Worm (Caenorhabditis elegans) whole organism, L4 larva: Measurements from ENCODE around the gene C18E9.8.
A peak's percentile ranks its signal among the peaks of the same experiment; 100 is the strongest.

Experiments used
- D1046.2 ChIP-seq: fragments of 200-800 bp; sonication (Bioruptor generic); IDR thresholded peaks from 2 replicates; pipeline ENCODE4 v1.3.6; 2022; ENCODE audit warnings: missing genetic modification characterization, missing compliant biosample characterization
- F44E2.7 ChIP-seq: fragments of 200-800 bp; sonication (Bioruptor generic); IDR thresholded peaks from 2 replicates; pipeline ENCODE4 v2.1.2; 2022; ENCODE audit warnings: missing genetic modification characterization, missing compliant biosample characterization
- Y105C5A.15 ChIP-seq: fragments of 200-800 bp; sonication (Bioruptor generic); IDR thresholded peaks from 2 replicates; pipeline ENCODE4 v1.3.6; 2022; ENCODE audit warnings: missing genetic modification characterization, missing compliant biosample characterization
- Y48G9A.11 ChIP-seq: fragments of 200-800 bp; sonication (Bioruptor generic); IDR thresholded peaks from 2 replicates; pipeline ENCODE4 v1.3.6; 2022; ENCODE audit warnings: missing genetic modification reagents, missing genetic modification characterization, missing compliant biosample characterization
- ZK337.2 ChIP-seq: fragments of 200-800 bp; sonication (Bioruptor generic); IDR thresholded peaks from 2 replicates; pipeline ENCODE4 v1.3.6; 2022; ENCODE audit warnings: missing genetic modification reagents, missing genetic modification characterization, missing compliant biosample characterization
- aha-1 ChIP-seq: fragments of 150-350 bp; peaks from one replicate; lab custom pipeline; 2014; ENCODE audit warnings: missing biosample characterization, missing genetic modification characterization
- ama-1 ChIP-seq: fragments of 150-350 bp; optimal IDR thresholded peaks from 2 replicates; lab custom pipeline; 2014; ENCODE audit warnings: inconsistent platforms, mixed read lengths
- ceh-20 ChIP-seq: fragments of 200-800 bp; sonication (Bioruptor generic); IDR thresholded peaks from 2 replicates; pipeline ENCODE4 v1.3.6; 2022; ENCODE audit warnings: missing genetic modification reagents, missing genetic modification characterization, missing compliant biosample characterization
- ceh-44 ChIP-seq: fragments of 200-800 bp; sonication (Bioruptor generic); IDR thresholded peaks from 2 replicates; pipeline ENCODE4 v1.3.6; 2022; ENCODE audit warnings: missing genetic modification reagents, missing genetic modification characterization, missing compliant biosample characterization
- ces-1 ChIP-seq: fragments of 150-350 bp; sonication (generic microtip); optimal IDR thresholded peaks from 4 replicates; lab custom pipeline; 2014; ENCODE audit warnings: missing biosample characterization, missing genetic modification reagents, missing genetic modification characterization
- daf-16 ChIP-seq, 3 experiments: sonication (generic microtip); optimal IDR thresholded peaks; 2 replicates each; lab custom pipeline; 2016 to 2017; ENCODE audit warnings: missing genetic modification characterization in 3 of 3, missing genetic modification reagents in 3 of 3, mild to moderate bottlenecking in 2 of 3, missing compliant biosample characterization in 2 of 3, missing biosample characterization in 1 of 3, moderate library complexity in 1 of 3
- daf-8 ChIP-seq: fragments of 200-800 bp; sonication (Bioruptor generic); IDR thresholded peaks from 2 replicates; pipeline ENCODE4 v1.3.6; 2022; ENCODE audit warnings: missing genetic modification characterization, missing compliant biosample characterization
- dmd-6 ChIP-seq: fragments of 200-800 bp; sonication (Bioruptor generic); IDR thresholded peaks from 2 replicates; pipeline ENCODE4 v1.3.6; 2022; ENCODE audit warnings: missing genetic modification reagents, missing genetic modification characterization, missing compliant biosample characterization
- egl-43 ChIP-seq: fragments of 200-800 bp; sonication (Bioruptor generic); IDR thresholded peaks from 2 replicates; pipeline ENCODE4 v1.3.6; 2022; ENCODE audit warnings: missing genetic modification reagents, missing genetic modification characterization, missing compliant biosample characterization
- fkh-10 ChIP-seq: fragments of 150-350 bp; optimal IDR thresholded peaks from 2 replicates; lab custom pipeline; 2014; ENCODE audit warnings: missing biosample characterization, missing genetic modification reagents, missing genetic modification characterization
- hlh-11 ChIP-seq: fragments of 200-800 bp; sonication (Bioruptor generic); optimal IDR thresholded peaks from 2 replicates; lab custom pipeline; 2018; ENCODE audit warnings: mild to moderate bottlenecking, missing genetic modification characterization, missing compliant biosample characterization
- hlh-30 ChIP-seq: sonication (generic microtip); optimal IDR thresholded peaks from 2 replicates; lab custom pipeline; 2017; ENCODE audit warnings: antibody characterized with exemption, mild to moderate bottlenecking, missing genetic modification characterization, missing compliant biosample characterization; ENCODE audit not compliant: insufficient read depth
- jun-1 ChIP-seq: fragments of 150-350 bp; optimal IDR thresholded peaks from 2 replicates; lab custom pipeline; 2014; ENCODE audit warnings: missing biosample characterization, missing genetic modification reagents, missing genetic modification characterization
- lin-15B ChIP-seq: fragments of 150-350 bp; sonication (generic microtip); optimal IDR thresholded peaks from 3 replicates; lab custom pipeline; 2014; ENCODE audit warnings: missing biosample characterization, missing genetic modification characterization
- lin-29 ChIP-seq: fragments of 200-800 bp; sonication (Bioruptor generic); IDR thresholded peaks from 2 replicates; pipeline ENCODE4 v1.3.6; 2022; ENCODE audit warnings: missing genetic modification reagents, missing genetic modification characterization, missing compliant biosample characterization
- lin-38 ChIP-seq: fragments of 200-800 bp; sonication (Bioruptor generic); IDR thresholded peaks from 2 replicates; pipeline ENCODE4 v1.3.6; 2022; ENCODE audit warnings: missing genetic modification reagents, missing genetic modification characterization, missing compliant biosample characterization
- lsy-2 ChIP-seq, 2 experiments: fragments of 150-350 bp in 1 of 2; sonication (generic microtip) in 1 of 2; optimal IDR thresholded peaks; 2 replicates each; lab custom pipeline; 2014 to 2017; ENCODE audit warnings: missing biosample characterization in 2 of 2, missing genetic modification characterization in 2 of 2
- mep-1 ChIP-seq: fragments of 150-350 bp; sonication (generic microtip); optimal IDR thresholded peaks from 3 replicates; lab custom pipeline; 2014; ENCODE audit warnings: missing biosample characterization, missing genetic modification characterization
- mxl-2 ChIP-seq: fragments of 200-800 bp; sonication (Bioruptor generic); conservative IDR thresholded peaks from 2 replicates; pipeline ENCODE4 v1.3.6; 2022; ENCODE audit warnings: missing genetic modification reagents, missing genetic modification characterization, missing compliant biosample characterization
- nhr-10 ChIP-seq: fragments of 150-350 bp; optimal IDR thresholded peaks from 2 replicates; lab custom pipeline; 2014; ENCODE audit warnings: missing biosample characterization, missing genetic modification characterization
- nhr-11 ChIP-seq: fragments of 150-350 bp; optimal IDR thresholded peaks from 2 replicates; lab custom pipeline; 2014; ENCODE audit warnings: missing biosample characterization, missing genetic modification characterization
- nhr-28 ChIP-seq: fragments of 150-350 bp; optimal IDR thresholded peaks from 2 replicates; lab custom pipeline; 2014; ENCODE audit warnings: missing biosample characterization, missing genetic modification characterization
- nhr-6 ChIP-seq: fragments of 150-350 bp; optimal IDR thresholded peaks from 2 replicates; lab custom pipeline; 2014; ENCODE audit warnings: missing biosample characterization, missing genetic modification characterization
- nhr-76 ChIP-seq: fragments of 150-350 bp; optimal IDR thresholded peaks from 2 replicates; lab custom pipeline; 2014; ENCODE audit warnings: missing biosample characterization, missing genetic modification characterization
- nhr-77 ChIP-seq: fragments of 150-350 bp; optimal IDR thresholded peaks from 2 replicates; lab custom pipeline; 2014; ENCODE audit warnings: missing biosample characterization, missing genetic modification characterization
- rbr-2 ChIP-seq: sonication (generic microtip); optimal IDR thresholded peaks from 2 replicates; lab custom pipeline; 2016; ENCODE audit warnings: missing genotype, missing genetic modification characterization, missing compliant biosample characterization
- skn-1 ChIP-seq: fragments of 150-350 bp; optimal IDR thresholded peaks from 2 replicates; lab custom pipeline; 2014; ENCODE audit warnings: missing biosample characterization, missing genetic modification characterization
- snpc-4 ChIP-seq: fragments of 150-350 bp; optimal IDR thresholded peaks from 2 replicates; lab custom pipeline; 2014; ENCODE audit warnings: missing biosample characterization, missing genetic modification characterization
- spr-1 ChIP-seq: sonication (generic microtip); optimal IDR thresholded peaks from 2 replicates; lab custom pipeline; 2016; ENCODE audit warnings: mild to moderate bottlenecking, missing genetic modification characterization, missing compliant biosample characterization
- unc-130 ChIP-seq: sonication (generic microtip); optimal IDR thresholded peaks from 2 replicates; lab custom pipeline; 2016; ENCODE audit warnings: missing genetic modification reagents, missing genetic modification characterization, missing compliant biosample characterization
- unc-62 ChIP-seq, 3 experiments: fragments of 150-350 bp in 1 of 3; sonication (generic microtip); optimal IDR thresholded peaks in 2 of 3; peaks in 1 of 3; 1 replicate in 1 of 3; 2 replicates in 2 of 3; lab custom pipeline; 2014 to 2017; ENCODE audit warnings: missing biosample characterization in 3 of 3, missing genetic modification characterization in 3 of 3, missing genetic modification reagents in 3 of 3, missing genotype in 1 of 3
- zip-11 ChIP-seq: fragments of 200-800 bp; sonication (Bioruptor generic); IDR thresholded peaks from 2 replicates; pipeline ENCODE4 v1.3.6; 2022; ENCODE audit warnings: missing genetic modification characterization, missing compliant biosample characterization
- ztf-11 ChIP-seq: fragments of 150-350 bp; optimal IDR thresholded peaks from 2 replicates; lab custom pipeline; 2014; ENCODE audit warnings: missing biosample characterization, missing genetic modification characterization

C18E9.8 gene

DNA sequence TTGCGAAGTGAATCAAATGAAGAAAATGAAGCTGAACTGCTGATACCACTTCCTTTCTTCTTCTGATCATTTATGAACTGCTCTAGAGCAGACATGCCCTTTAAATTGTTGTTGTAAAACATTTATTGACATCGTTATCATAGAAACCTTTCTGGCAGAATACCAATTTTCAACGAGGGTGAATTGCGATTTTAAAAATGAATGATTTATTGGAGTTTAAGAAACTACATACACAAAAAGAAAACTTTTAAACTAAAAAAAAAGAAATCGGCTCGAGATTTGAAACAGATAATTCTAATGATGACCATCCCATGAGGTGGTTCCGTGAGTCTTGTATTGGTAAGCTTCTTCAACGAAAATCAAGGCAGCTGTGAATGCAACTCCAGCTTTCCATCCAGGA, 23.8 kb downstream of the C18E9.8 start, which contains the start of gene sftd-3:
Gene sftd-3, minus strand, starts transcription at position 101 of the 400 bp plus-strand sequence.
- no peak for TF ChIP-seq spr-1 (tag; lab: Kevin White, UChicago)
- TF ChIP-seq ztf-11 (tag; lab: Kevin White, UChicago): no peak
- no peak for TF ChIP-seq skn-1 (tag; lab: Kevin White, UChicago)
- no peak for TF ChIP-seq hlh-11 (tag; lab: Kevin White, UChicago)
- no peak for TF ChIP-seq nhr-10
- TF ChIP-seq Y105C5A.15 (GFP tag; lab: Robert Waterston, UW): no peak
- no peak for TF ChIP-seq zip-11
- TF ChIP-seq ces-1: no peak
- no peak for TF ChIP-seq lsy-2 (tag; optimal IDR thresholded peaks at IDR 0.05; lab: Kevin White, UChicago)

DNA sequence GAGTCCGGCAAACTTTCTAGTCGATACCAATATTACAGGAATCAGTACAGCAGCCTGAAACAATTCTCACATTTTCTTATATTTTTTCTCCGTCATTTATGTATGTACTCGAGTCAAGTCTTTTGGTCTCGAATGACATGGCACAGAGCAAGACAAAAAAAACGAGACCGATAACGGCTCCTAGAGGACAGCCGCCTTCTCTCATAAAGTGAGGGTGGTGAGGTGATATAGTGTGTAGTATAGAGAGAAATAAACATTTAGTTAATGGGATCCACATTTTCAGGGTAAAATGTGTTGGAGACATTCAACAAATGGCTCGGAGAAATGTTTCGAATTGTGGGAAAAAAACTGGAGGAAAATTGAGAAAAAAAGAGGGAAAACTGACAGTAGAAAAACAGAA, 25.7 kb downstream of the C18E9.8 start:
- TF ChIP-seq hlh-11 (tag; lab: Kevin White, UChicago): peak; percentile 13
- peak; percentile 75 for TF ChIP-seq ZK337.2 (GFP tag; lab: Robert Waterston, UW)
- TF ChIP-seq daf-8: no peak
- TF ChIP-seq jun-1 (tag; lab: Kevin White, UChicago): no peak
- peak in 1 of 2 experiments; percentile 11 for TF ChIP-seq lsy-2 (tag; optimal IDR thresholded peaks at IDR 0.05; lab: Kevin White, UChicago)
- TF ChIP-seq ceh-20 (GFP tag; lab: Robert Waterston, UW): peak; percentile 10; the same call in 1 of the 2 replicates
- TF ChIP-seq dmd-6 (GFP tag; lab: Robert Waterston, UW): no peak
- no peak for TF ChIP-seq rbr-2 (tag; lab: Kevin White, UChicago)
- TF ChIP-seq hlh-30: peak; percentile 5
- TF ChIP-seq lin-38: no peak
- TF ChIP-seq nhr-11: peak; percentile 54
- TF ChIP-seq mep-1 (tag; lab: Kevin White, UChicago): peak; percentile 34
- TF ChIP-seq, all 104 proteins: peak for 7

DNA sequence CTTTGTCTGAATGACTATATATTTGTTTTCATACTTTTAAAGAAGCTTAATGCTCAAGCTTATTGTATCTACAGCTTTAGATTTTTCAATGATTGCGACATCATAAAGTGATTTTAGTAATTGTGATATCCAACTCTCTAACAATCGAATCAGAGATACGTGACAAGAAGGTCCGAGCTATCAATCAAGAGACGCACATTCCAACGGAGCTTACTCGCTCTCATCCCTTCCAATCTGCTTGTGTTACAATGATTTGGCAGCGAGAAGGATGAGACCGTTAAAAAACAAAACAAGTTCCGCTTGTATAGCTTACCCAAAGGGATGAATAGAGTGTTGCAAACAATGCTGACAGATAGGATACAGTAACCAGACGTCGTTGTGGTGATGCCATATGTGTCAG, 26.4 kb downstream of the C18E9.8 start:
- TF ChIP-seq lin-15B (tag; lab: Kevin White, UChicago): no peak
- no peak for TF ChIP-seq nhr-6
- TF ChIP-seq daf-16 (GFP tag; optimal IDR thresholded peaks at IDR 0.05; lab: Kevin White, UChicago): no peak
- no peak for TF ChIP-seq daf-16 (tag; optimal IDR thresholded peaks at IDR 0.05; lab: Kevin White, UChicago)
- TF ChIP-seq unc-62 (GFP tag; optimal IDR thresholded peaks at IDR 0.05 in 1 of 2; lab: Kevin White, UChicago): peak in 1 of 2 experiments; percentile 78
- TF ChIP-seq unc-62 (tag; optimal IDR thresholded peaks at IDR 0.05; lab: Kevin White, UChicago): no peak
- TF ChIP-seq nhr-11: peak; percentile 8
- TF ChIP-seq mxl-2: no peak
- no peak for TF ChIP-seq ama-1 (lab: Kevin White, UChicago)
- TF ChIP-seq fkh-10: no peak

DNA sequence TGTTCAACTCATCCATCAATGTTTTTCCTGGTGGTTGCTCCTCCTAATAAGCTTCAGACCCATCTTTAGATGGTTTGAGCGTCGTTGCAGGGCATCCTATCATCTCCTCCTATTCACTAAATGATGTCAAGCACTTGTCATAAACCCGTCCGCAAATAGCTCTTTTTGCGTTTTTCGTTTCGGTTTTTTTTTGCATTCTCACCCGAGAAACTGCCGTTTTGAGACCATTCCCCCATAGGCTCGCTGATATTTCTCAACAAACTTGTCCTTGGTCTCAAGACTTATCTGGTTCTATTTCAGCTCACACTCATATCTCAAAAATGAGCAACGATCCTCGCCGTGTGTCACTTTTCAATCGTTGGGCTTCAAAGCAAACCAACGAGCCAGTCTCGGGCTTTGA, 27.4 kb downstream of the C18E9.8 start, which contains the start of gene cal-2:
Gene cal-2, plus strand, starts transcription at position 301 of the 400 bp plus-strand sequence.
- no peak for TF ChIP-seq dmd-6 (GFP tag; lab: Robert Waterston, UW)
- TF ChIP-seq F44E2.7: no peak
- no peak for TF ChIP-seq D1046.2 (GFP tag; lab: Robert Waterston, UW)
- no peak for TF ChIP-seq ces-1
- no peak for TF ChIP-seq unc-130
- no peak for TF ChIP-seq hlh-30
- no peak for TF ChIP-seq Y48G9A.11 (GFP tag; lab: Robert Waterston, UW)
- no peak for TF ChIP-seq lin-29 (GFP tag; lab: Robert Waterston, UW)
- TF ChIP-seq egl-43 (GFP tag; lab: Robert Waterston, UW): no peak
- no peak for TF ChIP-seq hlh-11 (tag; lab: Kevin White, UChicago)
- TF ChIP-seq nhr-77 (tag; lab: Kevin White, UChicago): no peak
- no peak for TF ChIP-seq ZK337.2 (GFP tag; lab: Robert Waterston, UW)
- no peak for TF ChIP-seq nhr-76 (tag; lab: Kevin White, UChicago)

DNA sequence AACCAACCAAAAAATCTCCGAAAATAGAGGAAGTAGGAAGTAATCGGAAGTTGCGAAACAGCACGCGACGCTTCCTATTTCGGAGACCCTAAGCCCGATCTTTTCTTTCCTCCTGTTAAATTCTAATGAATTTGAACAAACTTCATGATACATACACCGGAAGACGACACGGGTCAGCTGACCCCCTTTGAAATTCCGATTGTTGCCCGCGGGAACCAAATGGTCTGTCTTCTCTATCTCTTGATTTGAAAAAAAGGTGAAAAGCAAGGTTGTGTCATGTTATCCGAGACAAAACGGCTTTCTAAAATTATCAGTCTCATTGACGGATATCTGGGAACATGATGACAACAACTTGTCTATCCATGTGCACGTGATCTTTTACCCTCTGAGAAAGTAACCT, 28.8 kb downstream of the C18E9.8 start:
- TF ChIP-seq jun-1 (tag; lab: Kevin White, UChicago) (no peak), nhr-11 (peak; percentile 46), snpc-4 (tag; lab: Kevin White, UChicago) (no peak), hlh-30 (peak; percentile 37), daf-16 (GFP tag; optimal IDR thresholded peaks at IDR 0.05; lab: Kevin White, UChicago) (peak in 1 of 2 experiments; percentile 32), daf-16 (tag; optimal IDR thresholded peaks at IDR 0.05; lab: Kevin White, UChicago) (no peak), nhr-28 (tag; lab: Kevin White, UChicago) (peak; percentile 2), ceh-44 (GFP tag; lab: Robert Waterston, UW) (no peak), unc-62 (GFP tag; optimal IDR thresholded peaks at IDR 0.05 in 1 of 2; lab: Kevin White, UChicago) (peak in 1 of 2 experiments; percentile 93), unc-62 (tag; optimal IDR thresholded peaks at IDR 0.05; lab: Kevin White, UChicago) (no peak), lsy-2 (tag; optimal IDR thresholded peaks at IDR 0.05; lab: Kevin White, UChicago) (peak in 1 of 2 experiments; percentile 13), hlh-11 (tag; lab: Kevin White, UChicago) (peak; percentile 22), aha-1 (tag; lab: Kevin White, UChicago) (peak; percentile 79)
